Comparison of ENCODE assay signal across 3 fruit fly cellular contexts in genomic region chr3L:19033154-19033811, dm6.
TF ChIP-seq lines count a peak whose summit lies in the region.

No protein-coding gene starts in this region.

TF ChIP-seq in whole organism, embryonic, 481 proteins besides CTCF, POLR2A, EP300 and RAD21 (continued from another document and continues in another):
- peak; percentile 80 for TF ChIP-seq CG15601 (tag; optimal IDR thresholded peaks at IDR 0.05; lab: Kevin White, UChicago)
- 0 out of 2 replicates have a peak, but pooled peaks have one; percentile 32 for TF ChIP-seq Ada2b (GFP tag; IDR thresholded peaks at IDR 0.05; lab: Robert Waterston, UW)
- TF ChIP-seq Poxn (GFP tag; IDR thresholded peaks at IDR 0.05; lab: Robert Waterston, UW) = no peak
- TF ChIP-seq CG43689 (GFP tag; IDR thresholded peaks at IDR 0.05; lab: Robert Waterston, UW) = 0 out of 2 replicates have a peak, but pooled peaks have one; percentile 31
- peak in 1 of 2 experiments; percentile 59 for TF ChIP-seq Hr51 (GFP tag; optimal IDR thresholded peaks at IDR 0.05; lab: Kevin White, UChicago)
- no peak for TF ChIP-seq fru (optimal IDR thresholded peaks at IDR 0.05; lab: Kevin White, UChicago)
- no peak for TF ChIP-seq ab (GFP tag; optimal IDR thresholded peaks at IDR 0.05; lab: Kevin White, UChicago)
- TF ChIP-seq sens (GFP tag; lab: Kevin White, UChicago) = peak; percentile 92
- TF ChIP-seq oc (tag; optimal IDR thresholded peaks at IDR 0.05; lab: Kevin White, UChicago) = peak; percentile 46
- TF ChIP-seq pan (optimal IDR thresholded peaks at IDR 0.05; lab: Kevin White, UChicago) = no peak
- peak in 1 of 2 experiments; percentile 48 for TF ChIP-seq pan (GFP tag; optimal IDR thresholded peaks at IDR 0.05 in 1 of 2, IDR thresholded peaks at IDR 0.05 in 1 of 2)
- no peak for TF ChIP-seq CG8478 (optimal IDR thresholded peaks at IDR 0.05; lab: Kevin White, UChicago)
- no peak for TF ChIP-seq NC2α (GFP tag; optimal IDR thresholded peaks at IDR 0.05; lab: Kevin White, UChicago)
- TF ChIP-seq unpg (GFP tag; optimal IDR thresholded peaks at IDR 0.05; lab: Kevin White, UChicago) = peak; percentile 74
- TF ChIP-seq CG14710 (tag; optimal IDR thresholded peaks at IDR 0.05; lab: Kevin White, UChicago) = peak; percentile 90
- peak; percentile 27 for TF ChIP-seq CG12659 (GFP tag; optimal IDR thresholded peaks at IDR 0.05; lab: Kevin White, UChicago)
- peak; percentile 46 for TF ChIP-seq pros (GFP tag; optimal IDR thresholded peaks at IDR 0.05; lab: Kevin White, UChicago)
- TF ChIP-seq CG8924 (tag; optimal IDR thresholded peaks at IDR 0.05; lab: Kevin White, UChicago) = peak; percentile 90
- TF ChIP-seq CG10462 (GFP tag; optimal IDR thresholded peaks at IDR 0.05; lab: Kevin White, UChicago) = peak; percentile 65
- TF ChIP-seq CG10431 (GFP tag; optimal IDR thresholded peaks at IDR 0.05; lab: Kevin White, UChicago) = peak; percentile 34
- TF ChIP-seq scrt (GFP tag; optimal IDR thresholded peaks at IDR 0.05; lab: Kevin White, UChicago) = peak; percentile 6
- TF ChIP-seq Trl (optimal IDR thresholded peaks at IDR 0.05; lab: Kevin White, UChicago) = no peak
- no peak for TF ChIP-seq Trl (GFP tag; optimal IDR thresholded peaks at IDR 0.05; lab: Kevin White, UChicago)
- peak; percentile 87 for TF ChIP-seq Spps (tag; optimal IDR thresholded peaks at IDR 0.05; lab: Kevin White, UChicago)
- TF ChIP-seq CG13424 (tag; optimal IDR thresholded peaks at IDR 0.05; lab: Kevin White, UChicago) = peak; percentile 76
- TF ChIP-seq CG7928 (GFP tag; optimal IDR thresholded peaks at IDR 0.05; lab: Kevin White, UChicago) = no peak
- peak; percentile 64 for TF ChIP-seq Abd-B (GFP tag; optimal IDR thresholded peaks at IDR 0.05; lab: Kevin White, UChicago)
- peak; percentile 56 for TF ChIP-seq D (optimal IDR thresholded peaks at IDR 0.05; lab: Kevin White, UChicago)
- peak; percentile 73 for TF ChIP-seq D (GFP tag; optimal IDR thresholded peaks at IDR 0.05; lab: Kevin White, UChicago)
- TF ChIP-seq CG11504 (tag; optimal IDR thresholded peaks at IDR 0.05; lab: Kevin White, UChicago) = peak; percentile 77
- peak; percentile 81 for TF ChIP-seq az2 (GFP tag; optimal IDR thresholded peaks at IDR 0.05; lab: Kevin White, UChicago)
- peak; percentile 61 for TF ChIP-seq Hr3 (GFP tag; optimal IDR thresholded peaks at IDR 0.05; lab: Kevin White, UChicago)
- TF ChIP-seq CG6813 (GFP tag; optimal IDR thresholded peaks at IDR 0.05; lab: Kevin White, UChicago) = peak; percentile 65
- TF ChIP-seq fd102C (GFP tag; optimal IDR thresholded peaks at IDR 0.05; lab: Kevin White, UChicago) = peak; percentile 87
- TF ChIP-seq Optix (GFP tag; IDR thresholded peaks at IDR 0.05; lab: Robert Waterston, UW) = peak; percentile 51; the same call in 1 of the 3 replicates
- TF ChIP-seq exex (tag; optimal IDR thresholded peaks at IDR 0.05; lab: Kevin White, UChicago) = no peak
- TF ChIP-seq CG10274 (GFP tag; optimal IDR thresholded peaks at IDR 0.05; lab: Kevin White, UChicago) = peak; percentile 11
- TF ChIP-seq CG1024 (GFP tag; IDR thresholded peaks at IDR 0.05; lab: Robert Waterston, UW) = peak; percentile 29; the same call in 1 of the 2 replicates
- TF ChIP-seq BEAF-32 (GFP tag; optimal IDR thresholded peaks at IDR 0.05; lab: Kevin White, UChicago) = no peak
- 0 out of 3 replicates have a peak, but pooled peaks have one; percentile 55 for TF ChIP-seq otp (GFP tag; IDR thresholded peaks at IDR 0.05; lab: Robert Waterston, UW)
- no peak for TF ChIP-seq ems (GFP tag; optimal IDR thresholded peaks at IDR 0.05; lab: Kevin White, UChicago)
- peak; percentile 89 for TF ChIP-seq CG2202 (tag; optimal IDR thresholded peaks at IDR 0.05; lab: Kevin White, UChicago)
- 0 out of 3 replicates have a peak, but pooled peaks have one; percentile 37 for TF ChIP-seq CG11695 (GFP tag; IDR thresholded peaks at IDR 0.05; lab: Robert Waterston, UW)

TF ChIP-seq in whole organism, prepupa, 60 proteins besides CTCF, POLR2A, EP300 and RAD21 (continued from another document):
- peak; percentile 64 for TF ChIP-seq eg (GFP tag; IDR thresholded peaks at IDR 0.05; lab: Robert Waterston, UW)
- TF ChIP-seq net (GFP tag; optimal IDR thresholded peaks at IDR 0.05; lab: Kevin White, UChicago) = peak; percentile 69
- TF ChIP-seq dsx (GFP tag; optimal IDR thresholded peaks at IDR 0.05; lab: Kevin White, UChicago; ENCODE audit: poor library complexity, severe bottlenecking) = peak; percentile 78
- TF ChIP-seq CG7368 (GFP tag; optimal IDR thresholded peaks at IDR 0.05; lab: Kevin White, UChicago) = peak; percentile 63
- peak; percentile 77 for TF ChIP-seq svp (GFP tag; lab: Kevin White, UChicago)
- peak; percentile 26 for TF ChIP-seq CG4318 (GFP tag; optimal IDR thresholded peaks at IDR 0.05; lab: Kevin White, UChicago)
- peak; percentile 10 for TF ChIP-seq CG6276 (GFP tag; optimal IDR thresholded peaks at IDR 0.05; lab: Kevin White, UChicago)
- peak; percentile 80 for TF ChIP-seq acj6 (GFP tag; optimal IDR thresholded peaks at IDR 0.05; lab: Kevin White, UChicago)
- peak; percentile 69 for TF ChIP-seq CG6854 (GFP tag; optimal IDR thresholded peaks at IDR 0.05; lab: Kevin White, UChicago)
- TF ChIP-seq Hr4 (GFP tag; optimal IDR thresholded peaks at IDR 0.05; lab: Kevin White, UChicago) = peak; percentile 33
- TF ChIP-seq Smox (GFP tag; optimal IDR thresholded peaks at IDR 0.05; lab: Kevin White, UChicago) = peak; percentile 51
- peak; percentile 76 for TF ChIP-seq CG10669 (GFP tag; optimal IDR thresholded peaks at IDR 0.05; lab: Kevin White, UChicago)
- TF ChIP-seq CG3919 (GFP tag; optimal IDR thresholded peaks at IDR 0.05; lab: Kevin White, UChicago) = peak; percentile 78
- peak; percentile 79 for TF ChIP-seq Ets96B (tag; optimal IDR thresholded peaks at IDR 0.05; lab: Kevin White, UChicago)
- TF ChIP-seq spab (GFP tag; optimal IDR thresholded peaks at IDR 0.05; lab: Kevin White, UChicago) = peak; percentile 71
- peak; percentile 70 for TF ChIP-seq CG8632 (GFP tag; optimal IDR thresholded peaks at IDR 0.05; lab: Kevin White, UChicago)
- peak; percentile 69 for TF ChIP-seq OdsH (GFP tag; optimal IDR thresholded peaks at IDR 0.05; lab: Kevin White, UChicago)
- TF ChIP-seq CG8319 (GFP tag; optimal IDR thresholded peaks at IDR 0.05; lab: Kevin White, UChicago) = peak; percentile 47
- TF ChIP-seq CG6792 (GFP tag; optimal IDR thresholded peaks at IDR 0.05; lab: Kevin White, UChicago) = peak; percentile 70
- TF ChIP-seq Ets21C (GFP tag; optimal IDR thresholded peaks at IDR 0.05; lab: Kevin White, UChicago) = no peak
- peak; percentile 43 for TF ChIP-seq pdm3 (GFP tag; optimal IDR thresholded peaks at IDR 0.05; lab: Kevin White, UChicago)
- TF ChIP-seq CG6163 (GFP tag; IDR thresholded peaks at IDR 0.05; lab: Robert Waterston, UW) = peak; percentile 73
- TF ChIP-seq Eip78C (GFP tag; lab: Kevin White, UChicago) = peak; percentile 89
- TF ChIP-seq Eip93F (GFP tag; optimal IDR thresholded peaks at IDR 0.05; lab: Kevin White, UChicago) = no peak
- peak; percentile 72 to 80 for TF ChIP-seq ss (GFP tag; optimal IDR thresholded peaks at IDR 0.05; lab: Kevin White, UChicago)
- peak; percentile 69 for TF ChIP-seq CG15336 (GFP tag; IDR thresholded peaks at IDR 0.05; lab: Robert Waterston, UW)
- peak; percentile 65; the same call in 2 of the 3 replicates for TF ChIP-seq CG8119 (GFP tag; IDR thresholded peaks at IDR 0.05; lab: Robert Waterston, UW)
- TF ChIP-seq Sox102F (GFP tag; optimal IDR thresholded peaks at IDR 0.05; lab: Kevin White, UChicago) = peak; percentile 64
- peak; percentile 42 for TF ChIP-seq vri (GFP tag; optimal IDR thresholded peaks at IDR 0.05; lab: Kevin White, UChicago)
- TF ChIP-seq CG1621 (tag; optimal IDR thresholded peaks at IDR 0.05; lab: Kevin White, UChicago) = peak; percentile 66
- peak; percentile 55 for TF ChIP-seq Lpt (GFP tag; optimal IDR thresholded peaks at IDR 0.05; lab: Kevin White, UChicago)
- TF ChIP-seq CG11762 (GFP tag; optimal IDR thresholded peaks at IDR 0.05; lab: Kevin White, UChicago; ENCODE audit: insufficient read depth) = peak; percentile 53
- peak; percentile 59 for TF ChIP-seq Sox14 (GFP tag; optimal IDR thresholded peaks at IDR 0.05; lab: Kevin White, UChicago)
- TF ChIP-seq fd85E (GFP tag; optimal IDR thresholded peaks at IDR 0.05; lab: Kevin White, UChicago) = peak; percentile 34
- TF ChIP-seq Blimp-1 (GFP tag; optimal IDR thresholded peaks at IDR 0.05; lab: Kevin White, UChicago) = peak; percentile 52
- peak; percentile 36 for TF ChIP-seq lz (GFP tag; optimal IDR thresholded peaks at IDR 0.05; lab: Kevin White, UChicago)
- peak; percentile 75 for TF ChIP-seq CG6808 (GFP tag; optimal IDR thresholded peaks at IDR 0.05; lab: Kevin White, UChicago)

TF ChIP-seq in whole organism, wandering third instar larva, 38 proteins besides CTCF, POLR2A, EP300 and RAD21 (continued from another document):
- peak; percentile 4 for TF ChIP-seq woc (GFP tag; optimal IDR thresholded peaks at IDR 0.05; lab: Kevin White, UChicago)
- no peak for TF ChIP-seq Vsx2 (GFP tag; optimal IDR thresholded peaks at IDR 0.05; lab: Kevin White, UChicago; ENCODE audit: partially characterized antibody)
- no peak for TF ChIP-seq ey (GFP tag; optimal IDR thresholded peaks at IDR 0.05; lab: Kevin White, UChicago)
- peak in 1 of 2 experiments; percentile 74 for TF ChIP-seq foxo (GFP tag; optimal IDR thresholded peaks at IDR 0.05; lab: Kevin White, UChicago)
- no peak for TF ChIP-seq jim (GFP tag; optimal IDR thresholded peaks at IDR 0.05; lab: Kevin White, UChicago)
- TF ChIP-seq CG32264 (GFP tag; optimal IDR thresholded peaks at IDR 0.05; lab: Kevin White, UChicago) = no peak
- no peak for TF ChIP-seq Dif (GFP tag; optimal IDR thresholded peaks at IDR 0.05; lab: Kevin White, UChicago; ENCODE audit: partially characterized antibody)
TF ChIP-seq in whole organism, wandering third instar larva: peak in this region for 15.
